Fruit fly (Drosophila melanogaster): ENCODE data around the gene BG642312.

Gene BG642312

dm6 chr3L:6215976-6216786 lies 17.0 kb downstream of the BG642312 start (continued):
- TF ChIP-seq mirr (GFP tag; optimal IDR thresholded peaks at IDR 0.05) (peak; percentile 78), kah (GFP tag; optimal IDR thresholded peaks at IDR 0.05) (peak; percentile 55), caup (GFP tag; optimal IDR thresholded peaks at IDR 0.05; ENCODE audit: severe bottlenecking) (peak; percentile 61), Hr51 (GFP tag; optimal IDR thresholded peaks at IDR 0.05) (no peak), fd64A (GFP tag; optimal IDR thresholded peaks at IDR 0.05) (peak; percentile 81), Elba2 (GFP tag; optimal IDR thresholded peaks at IDR 0.05) (no peak), run (tag; optimal IDR thresholded peaks at IDR 0.05) (peak; percentile 46), kni (GFP tag; optimal IDR thresholded peaks at IDR 0.05) (peak; percentile 90), CG30431 (GFP tag; optimal IDR thresholded peaks at IDR 0.05) (no peak), CG2120 (GFP tag; optimal IDR thresholded peaks at IDR 0.05) (no peak), Fer3 (tag; optimal IDR thresholded peaks at IDR 0.05) (peak; percentile 49), Taf1 (GFP tag; IDR thresholded peaks at IDR 0.05) (no peak), CG6254 (GFP tag; optimal IDR thresholded peaks at IDR 0.05) (peak; percentile 25), CG16815 (GFP tag; optimal IDR thresholded peaks at IDR 0.05) (no peak), lola (GFP tag; optimal IDR thresholded peaks at IDR 0.05) (no peak), CG15514 (GFP tag; optimal IDR thresholded peaks at IDR 0.05) (peak; percentile 56), CG34376 (GFP tag; optimal IDR thresholded peaks at IDR 0.05) (peak; percentile 85), Med (GFP tag) (peak; percentile 85), Nf-YB (GFP tag; optimal IDR thresholded peaks at IDR 0.05) (peak; percentile 24), CG5180 (GFP tag; optimal IDR thresholded peaks at IDR 0.05) (peak; percentile 64), HLH54F (GFP tag; optimal IDR thresholded peaks at IDR 0.05) (no peak), pan (optimal IDR thresholded peaks at IDR 0.05) (no peak), pan (GFP tag; optimal IDR thresholded peaks at IDR 0.05 in 1 of 2, IDR thresholded peaks at IDR 0.05 in 1 of 2) (no peak), CG17385 (GFP tag; optimal IDR thresholded peaks at IDR 0.05) (no peak), crc (GFP tag; optimal IDR thresholded peaks at IDR 0.05) (no peak), her (GFP tag; optimal IDR thresholded peaks at IDR 0.05) (no peak), tll (GFP tag; optimal IDR thresholded peaks at IDR 0.05) (no peak), Lhr (GFP tag; optimal IDR thresholded peaks at IDR 0.05) (no peak), Sry-β (GFP tag; optimal IDR thresholded peaks at IDR 0.05) (peak; percentile 54), ap (GFP tag; IDR thresholded peaks at IDR 0.05) (no peak), Abd-B (GFP tag; optimal IDR thresholded peaks at IDR 0.05) (no peak), CG34224 (GFP tag; IDR thresholded peaks at IDR 0.05; ENCODE audit: partially characterized antibody) (no peak), HmgZ (tag; optimal IDR thresholded peaks at IDR 0.05) (peak; percentile 16), fd102C (GFP tag; optimal IDR thresholded peaks at IDR 0.05) (peak; percentile 60), CG31388 (GFP tag; optimal IDR thresholded peaks at IDR 0.05) (no peak), repo (GFP tag; optimal IDR thresholded peaks at IDR 0.05) (no peak), Max (GFP tag; optimal IDR thresholded peaks at IDR 0.05) (peak; percentile 23), Ravus (GFP tag; IDR thresholded peaks at IDR 0.05) (no peak), so (GFP tag; IDR thresholded peaks at IDR 0.05) (no peak), chif (GFP tag; optimal IDR thresholded peaks at IDR 0.05) (peak in 1 of 2 experiments; percentile 23), ci (GFP tag; IDR thresholded peaks at IDR 0.05) (0 out of 3 replicates have a peak, but pooled peaks have one; percentile 55), salm (tag; optimal IDR thresholded peaks at IDR 0.05) (peak; percentile 49), pfk (GFP tag; optimal IDR thresholded peaks at IDR 0.05) (peak; percentile 67), BEAF-32 (GFP tag; optimal IDR thresholded peaks at IDR 0.05) (no peak), CG6765 (GFP tag; optimal IDR thresholded peaks at IDR 0.05) (peak; percentile 53), trem (tag; optimal IDR thresholded peaks at IDR 0.05) (peak; percentile 28), mam (GFP tag; optimal IDR thresholded peaks at IDR 0.05) (no peak), CG16863 (GFP tag; optimal IDR thresholded peaks at IDR 0.05) (no peak)
